Fruit fly (Drosophila melanogaster) whole organism, prepupa: Measurements from ENCODE around the gene RNF220.

Experiments
- Blimp-1 ChIP-seq: fragments of 200-800 bp; sonication (Bioruptor generic); optimal IDR thresholded peaks from 3 replicates; lab custom pipeline; 2017; ENCODE audit warnings: missing biosample characterization, missing genetic modification characterization, mild to moderate bottlenecking, moderate library complexity, missing genetic modification reagents
- CG10669 ChIP-seq: fragments of 200-800 bp; sonication (Bioruptor generic); optimal IDR thresholded peaks from 3 replicates; lab custom pipeline; 2018; ENCODE audit warnings: missing biosample characterization, mild to moderate bottlenecking, missing genetic modification characterization, moderate library complexity
- CG11902 ChIP-seq: fragments of 200-800 bp; sonication (Bioruptor generic); optimal IDR thresholded peaks from 3 replicates; lab custom pipeline; 2016; ENCODE audit warnings: missing biosample characterization, missing genetic modification characterization
- CG15336 ChIP-seq: fragments of 200-800 bp; sonication (Bioruptor generic); IDR thresholded peaks from 2 replicates; pipeline ENCODE4 v1.3.6; 2022; ENCODE audit warnings: missing biosample characterization, missing genetic modification characterization
- CG1621 ChIP-seq: fragments of 200-800 bp; sonication (Bioruptor generic); optimal IDR thresholded peaks from 3 replicates; lab custom pipeline; 2018; ENCODE audit warnings: missing biosample characterization, mild to moderate bottlenecking, missing genetic modification characterization
- CG16779 ChIP-seq: fragments of 200-800 bp; sonication (Bioruptor generic); optimal IDR thresholded peaks from 3 replicates; lab custom pipeline; 2017; ENCODE audit warnings: missing biosample characterization, mild to moderate bottlenecking, missing genetic modification characterization
- CG31627 ChIP-seq: fragments of 200-800 bp; sonication (Bioruptor generic); optimal IDR thresholded peaks from 3 replicates; lab custom pipeline; 2016; ENCODE audit warnings: missing biosample characterization, missing genetic modification characterization
- CG34406 ChIP-seq: fragments of 200-800 bp; sonication (Bioruptor generic); optimal IDR thresholded peaks from 3 replicates; lab custom pipeline; 2016; ENCODE audit warnings: missing biosample characterization, missing genetic modification characterization
- CG3919 ChIP-seq: fragments of 200-800 bp; sonication (Bioruptor generic); optimal IDR thresholded peaks from 3 replicates; lab custom pipeline; 2016; ENCODE audit warnings: missing biosample characterization, missing genetic modification characterization
- CG4318 ChIP-seq: fragments of 200-800 bp; sonication (Bioruptor generic); optimal IDR thresholded peaks from 3 replicates; lab custom pipeline; 2017; ENCODE audit warnings: missing biosample characterization, mild to moderate bottlenecking, missing genetic modification characterization
- CG6163 ChIP-seq: fragments of 200-800 bp; sonication (Bioruptor generic); IDR thresholded peaks from 3 replicates; pipeline ENCODE4 v1.3.6; 2022; ENCODE audit warnings: missing biosample characterization, missing genetic modification characterization
- CG6276 ChIP-seq: fragments of 200-800 bp; sonication (Bioruptor generic); optimal IDR thresholded peaks from 2 replicates; lab custom pipeline; 2017; ENCODE audit warnings: missing biosample characterization, mild to moderate bottlenecking, missing genetic modification characterization
- CG6854 ChIP-seq: fragments of 200-800 bp; sonication (Bioruptor generic); optimal IDR thresholded peaks from 2 replicates; lab custom pipeline; 2017; ENCODE audit warnings: missing biosample characterization, mild to moderate bottlenecking, missing genetic modification characterization
- CG7368 ChIP-seq: fragments of 200-800 bp; sonication (Bioruptor generic); optimal IDR thresholded peaks from 3 replicates; lab custom pipeline; 2016; ENCODE audit warnings: missing biosample characterization, missing genetic modification characterization
- CG8119 ChIP-seq: fragments of 200-800 bp; sonication (Bioruptor generic); IDR thresholded peaks from 3 replicates; pipeline ENCODE4 v1.3.6; 2022; ENCODE audit warnings: missing biosample characterization, missing genetic modification characterization
- CG8319 ChIP-seq: fragments of 200-800 bp; sonication (Bioruptor generic); optimal IDR thresholded peaks from 3 replicates; lab custom pipeline; 2016; ENCODE audit warnings: missing biosample characterization, missing genetic modification characterization
- CG8632 ChIP-seq: fragments of 200-800 bp; sonication (Bioruptor generic); optimal IDR thresholded peaks from 3 replicates; lab custom pipeline; 2016; ENCODE audit warnings: missing biosample characterization, missing genetic modification characterization
- CG9139 ChIP-seq: fragments of 200-800 bp; sonication (Bioruptor generic); optimal IDR thresholded peaks from 3 replicates; lab custom pipeline; 2017; ENCODE audit warnings: missing biosample characterization, mild to moderate bottlenecking, missing genetic modification characterization
- Eip75B ChIP-seq: fragments of 200-800 bp; sonication (Bioruptor generic); optimal IDR thresholded peaks from 3 replicates; lab custom pipeline; 2016; ENCODE audit warnings: missing biosample characterization, missing genetic modification characterization
- Eip78C ChIP-seq: fragments of 200-800 bp; sonication (Bioruptor generic); peaks from one replicate; lab custom pipeline; 2016; ENCODE audit warnings: missing biosample characterization, missing genetic modification characterization
- Eip93F ChIP-seq: fragments of 200-800 bp; sonication (Bioruptor generic); optimal IDR thresholded peaks from 2 replicates; lab custom pipeline; 2016; ENCODE audit warnings: missing biosample characterization, mild to moderate bottlenecking, missing genetic modification characterization
- Ets21C ChIP-seq: fragments of 200-800 bp; sonication (Bioruptor generic); optimal IDR thresholded peaks from 3 replicates; lab custom pipeline; 2016; ENCODE audit warnings: missing biosample characterization, missing genetic modification characterization
- Ets96B ChIP-seq: fragments of 200-800 bp; optimal IDR thresholded peaks from 2 replicates; lab custom pipeline; 2019; ENCODE audit warnings: missing biosample characterization, mild to moderate bottlenecking, missing genetic modification characterization, moderate library complexity
- Gug ChIP-seq: fragments of 200-800 bp; sonication (Bioruptor generic); IDR thresholded peaks from 2 replicates; pipeline ENCODE4 v1.3.6; 2022; ENCODE audit warnings: missing biosample characterization, missing genetic modification characterization
- Hr38 ChIP-seq: sonication (Bioruptor generic); optimal IDR thresholded peaks from 2 replicates; lab custom pipeline; 2016; ENCODE audit warnings: missing biosample characterization, missing genetic modification characterization
- Hr39 ChIP-seq: fragments of 200-800 bp; sonication (Bioruptor generic); optimal IDR thresholded peaks from 2 replicates; lab custom pipeline; 2016; ENCODE audit warnings: missing biosample characterization, missing genetic modification characterization
- Hr4 ChIP-seq: fragments of 200-800 bp; sonication (Bioruptor generic); optimal IDR thresholded peaks from 3 replicates; lab custom pipeline; 2016; ENCODE audit warnings: missing biosample characterization, missing genetic modification characterization
- Lpt ChIP-seq: fragments of 200-800 bp; sonication (Bioruptor generic); optimal IDR thresholded peaks from 3 replicates; lab custom pipeline; 2016; ENCODE audit warnings: missing biosample characterization, missing genetic modification characterization
- Met ChIP-seq: fragments of 200-800 bp; sonication (Bioruptor generic); optimal IDR thresholded peaks from 3 replicates; lab custom pipeline; 2016; ENCODE audit warnings: missing biosample characterization, missing genetic modification characterization
- OdsH ChIP-seq: fragments of 200-800 bp; sonication (Bioruptor generic); optimal IDR thresholded peaks from 3 replicates; lab custom pipeline; 2016; ENCODE audit warnings: missing biosample characterization, missing genetic modification characterization
- Sox102F ChIP-seq: fragments of 200-800 bp; sonication (Bioruptor generic); optimal IDR thresholded peaks from 2 replicates; lab custom pipeline; 2016; ENCODE audit warnings: missing biosample characterization, mild to moderate bottlenecking, missing genetic modification characterization
- Sox14 ChIP-seq: fragments of 200-800 bp; sonication (Bioruptor generic); optimal IDR thresholded peaks from 3 replicates; lab custom pipeline; 2016; ENCODE audit warnings: missing biosample characterization, missing genetic modification characterization
- cyc ChIP-seq: fragments of 200-800 bp; sonication (Bioruptor generic); optimal IDR thresholded peaks from 3 replicates; lab custom pipeline; 2016; ENCODE audit warnings: missing biosample characterization, missing genetic modification characterization
- dac ChIP-seq: fragments of 200-800 bp; sonication (Bioruptor generic); optimal IDR thresholded peaks from 2 replicates; lab custom pipeline; 2017; ENCODE audit warnings: missing biosample characterization, mild to moderate bottlenecking, missing genetic modification characterization
- dsx ChIP-seq: fragments of 200-800 bp; optimal IDR thresholded peaks from 3 replicates; lab custom pipeline; 2019; ENCODE audit warnings: missing biosample characterization, mild to moderate bottlenecking, missing genetic modification characterization, moderate library complexity; ENCODE audit not compliant: poor library complexity, severe bottlenecking
- eg ChIP-seq: fragments of 200-800 bp; sonication (Bioruptor generic); IDR thresholded peaks from 3 replicates; pipeline ENCODE4 v1.3.6; 2022; ENCODE audit warnings: missing biosample characterization, missing genetic modification characterization
- fd59A ChIP-seq: fragments of 200-800 bp; sonication (Bioruptor generic); optimal IDR thresholded peaks from 2 replicates; lab custom pipeline; 2017; ENCODE audit warnings: missing biosample characterization, mild to moderate bottlenecking, missing genetic modification characterization, missing genetic modification reagents
- lz ChIP-seq: fragments of 200-800 bp; sonication (Bioruptor generic); optimal IDR thresholded peaks from 3 replicates; lab custom pipeline; 2016; ENCODE audit warnings: missing biosample characterization, missing genetic modification characterization
- pdm3 ChIP-seq: fragments of 200-800 bp; sonication (Bioruptor generic); optimal IDR thresholded peaks from 3 replicates; lab custom pipeline; 2016; ENCODE audit warnings: missing biosample characterization, missing genetic modification characterization
- salr ChIP-seq, 2 experiments: fragments of 200-800 bp; sonication (Bioruptor generic); optimal IDR thresholded peaks; 3 replicates each; lab custom pipeline; 2016 to 2018; ENCODE audit warnings: missing biosample characterization in 2 of 2, missing genetic modification characterization in 2 of 2, mild to moderate bottlenecking in 1 of 2
- spab ChIP-seq: fragments of 200-800 bp; sonication (Bioruptor generic); optimal IDR thresholded peaks from 2 replicates; lab custom pipeline; 2017; ENCODE audit warnings: missing biosample characterization, mild to moderate bottlenecking, missing genetic modification characterization, missing genetic modification reagents
- svp ChIP-seq: fragments of 200-800 bp; sonication (Bioruptor generic); peaks from one replicate; lab custom pipeline; 2016; ENCODE audit warnings: missing biosample characterization, missing genetic modification characterization
- topi ChIP-seq: fragments of 200-800 bp; sonication (Bioruptor generic); optimal IDR thresholded peaks from 3 replicates; lab custom pipeline; 2016; ENCODE audit warnings: missing biosample characterization, missing genetic modification characterization
- vri ChIP-seq: fragments of 200-800 bp; sonication (Bioruptor generic); optimal IDR thresholded peaks from 3 replicates; lab custom pipeline; 2016; ENCODE audit warnings: missing biosample characterization, mild to moderate bottlenecking, missing genetic modification characterization

Gene RNF220

DNA sequence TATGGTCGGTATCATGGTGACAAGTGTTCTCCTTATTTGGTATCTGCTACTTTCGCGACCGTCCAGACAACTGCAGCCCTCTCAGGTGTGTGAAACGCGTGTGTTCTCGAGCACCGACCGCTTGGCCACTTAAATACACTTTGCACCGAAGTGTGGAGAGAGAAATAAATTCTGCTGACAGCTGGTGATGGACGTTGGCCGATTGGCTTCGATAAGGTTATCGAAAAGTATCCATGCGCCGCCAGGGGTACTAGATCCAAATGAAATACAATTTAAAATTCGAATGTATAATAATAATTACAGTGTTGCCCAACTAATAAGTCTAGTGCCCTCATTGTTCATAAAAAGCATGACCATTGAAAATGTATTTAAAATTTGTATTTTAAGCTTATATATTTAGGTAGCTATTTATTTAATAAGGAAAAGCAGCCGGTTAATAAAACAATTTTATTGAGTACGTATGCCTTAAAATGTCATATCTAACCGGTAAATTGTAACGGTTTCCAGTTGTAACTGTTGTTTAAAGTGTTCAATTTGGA is 39.8 kb downstream of the RNF220 start, which contains the start of the genes Gclm and CG17625 (continued):
- TF ChIP-seq Blimp-1 (GFP tag; lab: Kevin White, UChicago) (no peak), CG34406 (GFP tag; lab: Kevin White, UChicago) (peak; percentile 36), Met (no peak), lz (GFP tag; lab: Kevin White, UChicago) (peak; percentile 48), cyc (peak; percentile 36), Eip93F (GFP tag; lab: Kevin White, UChicago) (peak; percentile 42), eg (peak; percentile 56), CG1621 (tag; lab: Kevin White, UChicago) (peak; percentile 11)

dm6 chr3R:22684948-22685253 is 41.3 kb downstream of the RNF220 start:
- TF ChIP-seq Gug (GFP tag; lab: Robert Waterston, UW) (no peak), Eip75B (GFP tag; lab: Kevin White, UChicago) (no peak), svp (GFP tag; lab: Kevin White, UChicago) (no peak), CG1621 (tag; lab: Kevin White, UChicago) (no peak), Blimp-1 (GFP tag; lab: Kevin White, UChicago) (no peak), CG7368 (GFP tag; lab: Kevin White, UChicago) (no peak), CG9139 (no peak), CG10669 (no peak), CG4318 (GFP tag; lab: Kevin White, UChicago) (no peak), CG6276 (no peak), vri (GFP tag; lab: Kevin White, UChicago) (no peak), CG15336 (GFP tag; lab: Robert Waterston, UW) (no peak), Sox102F (GFP tag; lab: Kevin White, UChicago) (no peak), CG3919 (GFP tag; lab: Kevin White, UChicago) (no peak), spab (GFP tag; lab: Kevin White, UChicago) (no peak)
- TF ChIP-seq, all 60 proteins: peak for 0

DNA sequence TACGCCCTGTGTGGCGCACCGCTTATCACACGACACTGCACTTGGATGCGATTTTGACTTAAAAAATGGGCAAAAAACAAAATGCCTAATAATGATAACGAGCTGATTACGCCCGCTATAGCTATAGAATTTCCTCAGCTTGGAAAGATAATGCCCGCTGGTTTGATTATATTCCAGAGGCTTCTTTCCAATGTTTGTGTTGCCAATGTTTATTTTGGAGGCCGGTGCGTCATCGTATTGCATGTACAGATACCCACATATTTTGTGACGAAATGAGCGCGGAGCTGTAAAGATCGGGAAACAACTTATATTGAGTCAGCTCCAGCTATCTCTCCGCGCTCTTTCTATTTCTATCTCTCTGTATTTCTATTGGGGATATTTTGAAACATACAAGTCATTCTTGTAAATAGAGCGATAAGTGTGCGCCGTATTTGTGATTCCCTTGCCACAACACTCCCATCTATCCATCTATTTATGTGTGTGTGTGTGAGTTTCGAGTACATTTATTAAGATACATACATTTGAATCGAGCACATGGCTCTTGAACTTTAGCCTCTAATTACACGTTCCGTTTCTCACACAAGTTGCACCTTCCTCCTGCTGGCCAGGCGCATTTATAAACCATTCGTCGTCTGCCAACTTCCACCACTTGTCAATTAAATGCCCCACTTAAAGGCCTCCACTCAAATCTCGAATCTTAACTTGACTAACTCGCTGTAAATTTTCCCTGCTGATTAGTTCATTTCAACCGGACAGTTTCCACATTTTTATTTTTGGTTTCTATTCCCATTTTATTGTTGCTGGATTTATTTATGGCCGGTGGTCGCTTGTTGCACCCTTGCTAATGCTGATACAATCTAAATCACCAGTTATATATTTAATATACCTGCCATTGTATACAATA is 41.9 kb downstream of the RNF220 start:
- no peak for TF ChIP-seq CG6276
- no peak for TF ChIP-seq CG8119 (GFP tag; lab: Robert Waterston, UW)
- TF ChIP-seq CG16779 (tag; lab: Kevin White, UChicago) = no peak
- no peak for TF ChIP-seq Eip75B (GFP tag; lab: Kevin White, UChicago)
- TF ChIP-seq pdm3 (GFP tag; lab: Kevin White, UChicago) = no peak
- TF ChIP-seq CG15336 (GFP tag; lab: Robert Waterston, UW) = no peak
- no peak for TF ChIP-seq CG11902 (GFP tag; lab: Kevin White, UChicago)
- peak; percentile 73 for TF ChIP-seq vri (GFP tag; lab: Kevin White, UChicago)
- TF ChIP-seq CG6854 = peak; percentile 47
- TF ChIP-seq Eip93F (GFP tag; lab: Kevin White, UChicago) = peak; percentile 58
- no peak for TF ChIP-seq CG34406 (GFP tag; lab: Kevin White, UChicago)
- peak; percentile 59 for TF ChIP-seq svp (GFP tag; lab: Kevin White, UChicago)
- TF ChIP-seq CG3919 (GFP tag; lab: Kevin White, UChicago) = no peak
- TF ChIP-seq CG7368 (GFP tag; lab: Kevin White, UChicago) = no peak
- TF ChIP-seq lz (GFP tag; lab: Kevin White, UChicago) = no peak
- no peak for TF ChIP-seq CG31627
- no peak for TF ChIP-seq Hr39 (GFP tag; lab: Kevin White, UChicago)
- TF ChIP-seq Ets21C (GFP tag; lab: Kevin White, UChicago) = no peak
- TF ChIP-seq CG6163 (GFP tag; lab: Robert Waterston, UW) = no peak
- TF ChIP-seq eg = no peak
- TF ChIP-seq fd59A (GFP tag; lab: Kevin White, UChicago) = no peak
- TF ChIP-seq OdsH (GFP tag; lab: Kevin White, UChicago) = no peak
- no peak for TF ChIP-seq Lpt (GFP tag; lab: Kevin White, UChicago)
- no peak for TF ChIP-seq CG9139
- peak; percentile 51 for TF ChIP-seq Eip78C (GFP tag; lab: Kevin White, UChicago)
- TF ChIP-seq dac (GFP tag; lab: Kevin White, UChicago) = no peak
- no peak for TF ChIP-seq Met
- TF ChIP-seq topi (GFP tag; lab: Kevin White, UChicago) = no peak
- TF ChIP-seq Hr4 (GFP tag; lab: Kevin White, UChicago) = no peak
- no peak for TF ChIP-seq CG8632 (GFP tag; lab: Kevin White, UChicago)
- TF ChIP-seq Ets96B (tag; lab: Kevin White, UChicago) = no peak
- TF ChIP-seq cyc = no peak
- TF ChIP-seq CG8319 = no peak
- no peak for TF ChIP-seq dsx
- TF ChIP-seq CG4318 (GFP tag; lab: Kevin White, UChicago) = no peak
- TF ChIP-seq salr (GFP tag; optimal IDR thresholded peaks at IDR 0.05; lab: Kevin White, UChicago) = no peak
- TF ChIP-seq Sox14 (GFP tag; lab: Kevin White, UChicago) = no peak
- no peak for TF ChIP-seq spab (GFP tag; lab: Kevin White, UChicago)
- TF ChIP-seq Hr38 = no peak
